Worm (Caenorhabditis elegans): Measurements from ENCODE around the gene mrp-7.

The mrp-7 gene

DNA sequence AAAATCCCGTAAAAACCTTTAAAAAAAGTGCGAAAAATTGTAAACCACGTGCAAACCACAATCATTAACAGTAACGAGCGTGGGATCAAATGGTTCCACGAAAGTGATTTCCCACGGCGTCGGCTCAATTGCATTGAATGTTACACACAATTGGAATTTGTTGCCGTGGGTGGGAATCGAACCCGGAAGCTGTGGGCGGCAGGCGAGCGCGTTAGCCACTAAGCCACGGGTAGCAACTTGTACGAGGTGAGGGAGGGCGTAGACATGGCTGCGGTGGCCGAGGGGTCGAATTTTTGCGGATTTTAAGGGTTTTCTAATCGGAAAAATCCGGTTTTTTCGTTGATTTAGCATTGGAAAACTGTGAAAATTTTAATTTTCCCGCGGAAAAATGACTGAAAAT, 31.6 kb upstream of the mrp-7 start (continued):
- TF ChIP-seq unc-130 (tag; optimal IDR thresholded peaks at IDR 0.05) (peak; percentile 7), mab-9 (GFP tag; IDR thresholded peaks at IDR 0.05) (peak; percentile 68), sox-4 (tag; optimal IDR thresholded peaks at IDR 0.05) (peak; percentile 28), efl-1 (optimal IDR thresholded peaks at IDR 0.05) (peak; percentile 30 to 64), efl-1 (GFP tag; optimal IDR thresholded peaks at IDR 0.05 in 1 of 2) (peak; percentile 43 to 95), nhr-12 (tag; optimal IDR thresholded peaks at IDR 0.05) (no peak), fkh-4 (tag; optimal IDR thresholded peaks at IDR 0.05; ENCODE audit: borderline replicate concordance) (no peak), blmp-1 (tag; optimal IDR thresholded peaks at IDR 0.05) (no peak), dpl-1 (GFP tag; optimal IDR thresholded peaks at IDR 0.05) (peak in 2 of 3 experiments; percentile 29 to 40), ceh-8 (GFP tag; optimal IDR thresholded peaks at IDR 0.05) (peak; percentile 69), unc-86 (tag; optimal IDR thresholded peaks at IDR 0.05) (peak; percentile 62), hpl-2 (GFP tag; optimal IDR thresholded peaks at IDR 0.05) (peak; percentile 41), unc-98 (GFP tag; IDR thresholded peaks at IDR 0.05) (peak; percentile 72)

DNA sequence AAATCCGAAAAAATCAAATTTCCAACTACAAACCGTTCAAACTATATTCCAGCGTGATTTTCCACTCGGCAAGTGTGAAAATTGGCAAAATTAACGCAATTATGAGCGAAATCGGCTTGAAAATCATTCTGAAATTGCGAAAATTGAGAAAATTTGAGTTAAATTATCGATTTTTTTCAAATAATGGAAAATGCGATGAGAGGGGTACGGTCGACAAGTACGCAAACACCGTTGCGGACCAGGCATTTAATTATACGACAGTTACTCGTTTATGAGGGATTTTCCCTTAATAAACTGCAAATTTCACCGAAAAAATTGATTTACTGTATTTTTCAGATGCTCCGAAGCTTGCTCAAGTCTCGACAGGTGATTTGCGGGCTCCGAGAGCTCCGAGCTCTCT, 30.7 kb upstream of the mrp-7 start, which contains the start of the genes Y43F8C.7 and mrps-28:
Gene Y43F8C.7, minus strand, starts transcription at position 128 of the 400 bp plus-strand sequence.
Gene mrps-28, plus strand, starts transcription at position 337 of the 400 bp plus-strand sequence.
- TF ChIP-seq nhr-84 (tag; optimal IDR thresholded peaks at IDR 0.05), result no peak
- peak; percentile 25 for TF ChIP-seq aly-2 (tag; optimal IDR thresholded peaks at IDR 0.05)
- peak; percentile 17 for TF ChIP-seq unc-130 (tag; optimal IDR thresholded peaks at IDR 0.05)
- TF ChIP-seq lir-3 (tag; optimal IDR thresholded peaks at IDR 0.05; ENCODE audit: poor library complexity), result no peak
- TF ChIP-seq ztf-4 (tag; optimal IDR thresholded peaks at IDR 0.05), result no peak
- no peak for TF ChIP-seq mab-9 (GFP tag; IDR thresholded peaks at IDR 0.05)
- peak; percentile 43 for TF ChIP-seq xbp-1 (tag; optimal IDR thresholded peaks at IDR 0.05)
- TF ChIP-seq unc-86 (tag; optimal IDR thresholded peaks at IDR 0.05), result peak; percentile 37
- TF ChIP-seq lin-35 (GFP tag; optimal IDR thresholded peaks at IDR 0.05), result peak; percentile 65 to 70
- TF ChIP-seq ceh-8 (GFP tag; optimal IDR thresholded peaks at IDR 0.05), result no peak
- peak; percentile 10 for TF ChIP-seq fkh-8 (tag; optimal IDR thresholded peaks at IDR 0.05)
- peak; percentile 3 for TF ChIP-seq irx-1 (tag; optimal IDR thresholded peaks at IDR 0.05)
- TF ChIP-seq lin-39 (tag; optimal IDR thresholded peaks at IDR 0.05), result no peak
- TF ChIP-seq hlh-4 (tag; optimal IDR thresholded peaks at IDR 0.05), result no peak
- TF ChIP-seq C16A3.4 (tag; optimal IDR thresholded peaks at IDR 0.05), result peak; percentile 36
- TF ChIP-seq ztf-11 (tag; optimal IDR thresholded peaks at IDR 0.05), result no peak
- TF ChIP-seq zip-4 (GFP tag; optimal IDR thresholded peaks at IDR 0.05), result no peak
- no peak for TF ChIP-seq ces-1 (GFP tag; optimal IDR thresholded peaks at IDR 0.05)
- no peak for TF ChIP-seq unc-98 (GFP tag; IDR thresholded peaks at IDR 0.05)
- TF ChIP-seq mdl-1 (tag; optimal IDR thresholded peaks at IDR 0.05), result peak in 1 of 2 experiments; percentile 5
- TF ChIP-seq pqm-1 (tag; optimal IDR thresholded peaks at IDR 0.05), result no peak
- TF ChIP-seq skn-1 (tag; optimal IDR thresholded peaks at IDR 0.05), result peak; percentile 43
- TF ChIP-seq C04F5.9 (tag; optimal IDR thresholded peaks at IDR 0.05), result no peak
- no peak for TF ChIP-seq unc-62 (GFP tag; optimal IDR thresholded peaks at IDR 0.05)
- TF ChIP-seq elt-2 (tag; optimal IDR thresholded peaks at IDR 0.05), result no peak
- TF ChIP-seq nhr-85 (tag), result peak; percentile 29
- no peak for TF ChIP-seq nhr-11 (tag; optimal IDR thresholded peaks at IDR 0.05)
- TF ChIP-seq dpl-1 (GFP tag; optimal IDR thresholded peaks at IDR 0.05), result peak; percentile 25 to 63 (median 60)
- no peak for TF ChIP-seq grh-1 (GFP tag; IDR thresholded peaks at IDR 0.05)
- no peak for TF ChIP-seq nhr-28 (tag; optimal IDR thresholded peaks at IDR 0.05)
- TF ChIP-seq mef-2 (tag; optimal IDR thresholded peaks at IDR 0.05), result no peak
- TF ChIP-seq zag-1 (tag; optimal IDR thresholded peaks at IDR 0.05), result no peak
- no peak for TF ChIP-seq elt-3 (tag; optimal IDR thresholded peaks at IDR 0.05)
- no peak for TF ChIP-seq ceh-63 (GFP tag; optimal IDR thresholded peaks at IDR 0.05)
- TF ChIP-seq lin-13 (GFP tag; optimal IDR thresholded peaks at IDR 0.05), result no peak
- no peak for TF ChIP-seq hlh-17 (GFP tag; optimal IDR thresholded peaks at IDR 0.05; ENCODE audit: borderline replicate concordance)
- no peak for TF ChIP-seq C34B4.2 (tag; optimal IDR thresholded peaks at IDR 0.05)
- TF ChIP-seq dsc-1 (tag; optimal IDR thresholded peaks at IDR 0.05), result peak; percentile 58
- peak; percentile 51 for TF ChIP-seq swsn-7 (tag; optimal IDR thresholded peaks at IDR 0.05)
- TF ChIP-seq lsy-2 (tag; optimal IDR thresholded peaks at IDR 0.05), result peak; percentile 97 to 98
- no peak for TF ChIP-seq efl-3 (GFP tag; optimal IDR thresholded peaks at IDR 0.05)
- peak; percentile 33 for TF ChIP-seq blmp-1 (tag; optimal IDR thresholded peaks at IDR 0.05)
- peak; percentile 91 for TF ChIP-seq F16B12.6 (tag; optimal IDR thresholded peaks at IDR 0.05)
- no peak for TF ChIP-seq ama-1 (optimal IDR thresholded peaks at IDR 0.05)
- TF ChIP-seq ceh-90 (tag; optimal IDR thresholded peaks at IDR 0.05), result no peak
- TF ChIP-seq lin-15B (tag; optimal IDR thresholded peaks at IDR 0.05), result no peak
